Worm (Caenorhabditis elegans) whole organism, young adult: ENCODE results near the gene sdc-2.

ENCODE experiments used
- C17E4.6 ChIP-seq: fragments of 200-800 bp; sonication (Bioruptor generic); IDR thresholded peaks from 2 replicates; pipeline ENCODE4 v1.3.6; 2022; ENCODE audit warnings: missing genetic modification reagents, missing genetic modification characterization, missing compliant biosample characterization
- F57A8.1 ChIP-seq: fragments of 200-800 bp; sonication (Bioruptor generic); optimal IDR thresholded peaks from 2 replicates; lab custom pipeline; 2018; ENCODE audit warnings: mild to moderate bottlenecking, missing genetic modification characterization, moderate library complexity, missing compliant biosample characterization
- F57C9.4 ChIP-seq: sonication (generic microtip); optimal IDR thresholded peaks from 2 replicates; lab custom pipeline; 2017; ENCODE audit warnings: mild to moderate bottlenecking, missing genetic modification characterization, missing compliant biosample characterization
- K11D2.4 ChIP-seq: fragments of 200-800 bp; sonication (Bioruptor generic); IDR thresholded peaks from 2 replicates; pipeline ENCODE4 v1.3.6; 2022; ENCODE audit warnings: missing genetic modification reagents, missing genetic modification characterization, missing compliant biosample characterization
- Y79H2A.3 ChIP-seq: fragments of 200-800 bp; sonication (Bioruptor generic); conservative IDR thresholded peaks from 2 replicates; pipeline ENCODE4 v1.3.6; 2022; ENCODE audit warnings: missing genetic modification reagents, missing genetic modification characterization, missing compliant biosample characterization
- ama-1 ChIP-seq, 3 experiments: fragments of 150-350 bp in 1 of 3; sonication (generic microtip) in 2 of 3; optimal IDR thresholded peaks; 2 replicates each; lab custom pipeline; 2014 to 2018; ENCODE audit warnings: missing biosample characterization in 2 of 3, missing genetic modification characterization in 2 of 3, missing genetic modification reagents in 2 of 3
- aptf-3 ChIP-seq: fragments of 200-800 bp; sonication (Bioruptor generic); IDR thresholded peaks from 2 replicates; pipeline ENCODE4 v1.3.6; 2022; ENCODE audit warnings: missing genetic modification characterization, missing compliant biosample characterization
- atf-7 ChIP-seq: sonication (generic microtip); optimal IDR thresholded peaks from 2 replicates; lab custom pipeline; 2017; ENCODE audit warnings: mild to moderate bottlenecking, missing genetic modification characterization, missing compliant biosample characterization
- athp-1 ChIP-seq: sonication (generic microtip); optimal IDR thresholded peaks from 2 replicates; lab custom pipeline; 2017; ENCODE audit warnings: mild to moderate bottlenecking, missing genetic modification characterization, missing compliant biosample characterization
- attf-3 ChIP-seq: fragments of 200-800 bp; sonication (Bioruptor generic); conservative IDR thresholded peaks from 2 replicates; pipeline ENCODE4 v1.3.6; 2022; ENCODE audit warnings: missing genetic modification reagents, missing genetic modification characterization, missing compliant biosample characterization
- attf-6 ChIP-seq: fragments of 200-800 bp; sonication (Bioruptor generic); IDR thresholded peaks from 2 replicates; pipeline ENCODE4 v1.3.6; 2022; ENCODE audit warnings: missing genetic modification reagents, missing genetic modification characterization, missing compliant biosample characterization
- cebp-1 ChIP-seq, 2 experiments: fragments of 200-800 bp in 1 of 2; sonication (Bioruptor generic) in 1 of 2; sonication (generic microtip) in 1 of 2; IDR thresholded peaks in 1 of 2; optimal IDR thresholded peaks in 1 of 2; 2 replicates each; pipeline versions ENCODE4 v1.3.6 to Lab custom; 2017 to 2022; ENCODE audit warnings: missing compliant biosample characterization in 2 of 2, missing genetic modification characterization in 2 of 2, mild to moderate bottlenecking in 1 of 2, missing genetic modification reagents in 1 of 2, moderate library complexity in 1 of 2
- chd-7 ChIP-seq: sonication (generic microtip); optimal IDR thresholded peaks from 2 replicates; lab custom pipeline; 2016; ENCODE audit warnings: mild to moderate bottlenecking, missing genetic modification characterization, moderate library complexity, missing compliant biosample characterization
- die-1 ChIP-seq: sonication (generic microtip); optimal IDR thresholded peaks from 2 replicates; lab custom pipeline; 2016; ENCODE audit warnings: missing genotype, mild to moderate bottlenecking, missing genetic modification characterization, missing compliant biosample characterization
- dpl-1 ChIP-seq: fragments of 150-350 bp; optimal IDR thresholded peaks from 2 replicates; lab custom pipeline; 2014; ENCODE audit warnings: missing biosample characterization, missing genetic modification reagents, missing genetic modification characterization
- egl-18 ChIP-seq: fragments of 200-800 bp; sonication (Bioruptor generic); IDR thresholded peaks from 2 replicates; pipeline ENCODE4 v1.3.6; 2022; ENCODE audit warnings: missing genetic modification reagents, missing genetic modification characterization, missing compliant biosample characterization
- gei-17 ChIP-seq: fragments of 200-800 bp; sonication (Bioruptor generic); optimal IDR thresholded peaks from 2 replicates; lab custom pipeline; 2018; ENCODE audit warnings: mild to moderate bottlenecking, missing genetic modification characterization, missing compliant biosample characterization
- lag-1 ChIP-seq: fragments of 200-800 bp; sonication (Bioruptor generic); IDR thresholded peaks from 2 replicates; pipeline ENCODE4 v1.3.6; 2022; ENCODE audit warnings: missing genetic modification reagents, missing genetic modification characterization, missing compliant biosample characterization
- let-526 ChIP-seq: fragments of 200-800 bp; sonication (Bioruptor generic); IDR thresholded peaks from 2 replicates; pipeline ENCODE4 v1.3.6; 2022; ENCODE audit warnings: missing genetic modification reagents, missing genetic modification characterization, missing compliant biosample characterization
- madf-8 ChIP-seq: fragments of 200-800 bp; sonication (Bioruptor generic); conservative IDR thresholded peaks from 2 replicates; pipeline ENCODE4 v1.3.6; 2022; ENCODE audit warnings: missing genetic modification reagents, missing genetic modification characterization, missing compliant biosample characterization
- nfya-2 ChIP-seq: fragments of 200-800 bp; sonication (Bioruptor generic); IDR thresholded peaks from 2 replicates; pipeline ENCODE4 v1.3.6; 2022; ENCODE audit warnings: missing genetic modification reagents, missing genetic modification characterization, missing compliant biosample characterization
- nhr-120 ChIP-seq: fragments of 200-800 bp; sonication (Bioruptor generic); IDR thresholded peaks from 2 replicates; pipeline ENCODE4 v1.3.6; 2022; ENCODE audit warnings: missing genetic modification characterization, missing compliant biosample characterization
- nhr-80 ChIP-seq: sonication (generic microtip); optimal IDR thresholded peaks from 2 replicates; lab custom pipeline; 2016; ENCODE audit warnings: missing genetic modification characterization, missing compliant biosample characterization
- rcor-1 ChIP-seq: fragments of 200-800 bp; sonication (Bioruptor generic); IDR thresholded peaks from 2 replicates; pipeline ENCODE4 v1.3.6; 2022; ENCODE audit warnings: missing genetic modification reagents, missing genetic modification characterization, missing compliant biosample characterization
- rec-8 ChIP-seq, 2 experiments: sonication (generic microtip); optimal IDR thresholded peaks; 2 replicates each; lab custom pipeline; 2016; ENCODE audit warnings: mild to moderate bottlenecking in 2 of 2, missing genetic modification characterization in 2 of 2, missing genetic modification reagents in 2 of 2, missing genotype in 2 of 2, missing biosample characterization in 1 of 2, missing compliant biosample characterization in 1 of 2, moderate library complexity in 1 of 2
- sdz-38 ChIP-seq: sonication (generic microtip); optimal IDR thresholded peaks from 2 replicates; lab custom pipeline; 2016; ENCODE audit warnings: missing genotype, missing genetic modification characterization, missing compliant biosample characterization
- somi-1 ChIP-seq: fragments of 200-800 bp; sonication (Bioruptor generic); optimal IDR thresholded peaks from 2 replicates; lab custom pipeline; 2018; ENCODE audit warnings: mild to moderate bottlenecking, missing genetic modification characterization, missing compliant biosample characterization
- tlf-1 ChIP-seq: fragments of 200-800 bp; sonication (Bioruptor generic); optimal IDR thresholded peaks from 2 replicates; lab custom pipeline; 2018; ENCODE audit warnings: mild to moderate bottlenecking, missing genetic modification characterization, missing compliant biosample characterization
- unc-62 ChIP-seq: fragments of 150-350 bp; optimal IDR thresholded peaks from 2 replicates; lab custom pipeline; 2014; ENCODE audit warnings: missing biosample characterization, missing genetic modification reagents, missing genetic modification characterization
- ztf-25 ChIP-seq: fragments of 200-800 bp; sonication (Bioruptor generic); IDR thresholded peaks from 2 replicates; pipeline ENCODE4 v1.3.6; 2022; ENCODE audit warnings: missing genetic modification reagents, missing genetic modification characterization, missing compliant biosample characterization
- ztf-6 ChIP-seq: fragments of 200-800 bp; sonication (Bioruptor generic); IDR thresholded peaks from 2 replicates; pipeline ENCODE4 v1.3.6; 2022; ENCODE audit warnings: missing genetic modification reagents, missing genetic modification characterization, missing compliant biosample characterization

Gene sdc-2

DNA sequence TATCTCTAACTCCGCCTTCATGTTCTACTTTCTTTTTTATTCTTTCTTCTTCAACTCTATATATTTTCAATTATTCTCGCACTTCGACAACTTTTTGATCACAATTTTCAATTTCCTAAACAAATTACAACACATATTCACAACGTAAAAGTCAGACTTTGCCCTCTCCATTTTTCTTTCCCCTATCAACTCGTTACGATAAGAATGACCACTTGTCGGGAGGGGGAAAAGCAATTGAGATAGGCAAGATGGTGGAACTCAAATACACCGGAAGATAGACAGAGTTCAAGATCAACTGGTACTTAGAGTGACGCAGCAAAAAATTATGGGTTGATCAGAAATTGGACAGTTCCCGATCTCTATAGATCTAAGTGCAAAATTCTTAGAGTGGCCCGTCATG, 32.5 kb downstream of the sdc-2 start:
- no peak for TF ChIP-seq athp-1 (tag; lab: Kevin White, UChicago)
- TF ChIP-seq ztf-25 (GFP tag; lab: Robert Waterston, UW): no peak
- TF ChIP-seq Y79H2A.3 (GFP tag; lab: Robert Waterston, UW): no peak
- no peak for TF ChIP-seq let-526
- TF ChIP-seq ztf-6 (GFP tag; lab: Robert Waterston, UW): no peak
- TF ChIP-seq lag-1 (GFP tag; lab: Robert Waterston, UW): no peak
- TF ChIP-seq egl-18 (GFP tag; lab: Robert Waterston, UW): no peak
- TF ChIP-seq somi-1: no peak
- TF ChIP-seq chd-7 (tag; lab: Kevin White, UChicago): no peak
- no peak for TF ChIP-seq gei-17

DNA sequence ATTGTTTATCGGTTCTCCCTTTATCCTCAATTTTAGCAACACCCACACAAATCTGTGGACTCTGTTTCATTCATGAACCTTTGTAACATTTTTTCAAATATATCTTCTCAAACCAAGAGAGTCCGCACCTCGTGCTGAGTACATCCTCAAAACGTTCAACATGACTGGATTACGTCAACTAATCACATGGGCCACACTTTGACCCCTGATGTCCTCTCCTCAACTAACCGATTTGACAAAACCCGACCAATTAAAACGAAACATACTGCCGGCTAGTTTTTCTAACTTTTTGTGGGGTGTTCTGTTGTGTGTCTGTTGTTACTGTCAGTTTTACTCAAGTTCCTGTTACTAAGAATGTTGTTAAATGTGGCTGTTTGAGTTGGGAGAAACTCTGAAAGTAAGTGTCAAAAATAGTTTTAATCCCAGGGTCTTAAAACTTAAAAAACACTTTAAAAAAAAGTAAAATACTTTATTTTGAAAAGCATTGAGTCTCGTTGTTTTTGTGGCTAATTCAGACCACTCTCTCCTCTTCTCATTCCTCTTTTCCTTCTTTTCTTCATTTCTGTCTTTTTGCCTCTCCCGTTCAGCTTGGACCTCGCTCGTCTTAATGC, 33.1 kb downstream of the sdc-2 start:
- TF ChIP-seq C17E4.6 (GFP tag; lab: Robert Waterston, UW): no peak
- TF ChIP-seq F57C9.4 (tag; lab: Kevin White, UChicago): no peak
- TF ChIP-seq rcor-1 (GFP tag; lab: Robert Waterston, UW): no peak
- no peak for TF ChIP-seq F57A8.1 (GFP tag; lab: Kevin White, UChicago)
- no peak for TF ChIP-seq unc-62 (GFP tag; lab: Kevin White, UChicago)
- no peak for TF ChIP-seq tlf-1
- no peak for TF ChIP-seq aptf-3
- no peak for TF ChIP-seq madf-8
- no peak for TF ChIP-seq attf-6 (GFP tag; lab: Robert Waterston, UW)
- no peak for TF ChIP-seq attf-3 (GFP tag; lab: Robert Waterston, UW)
- TF ChIP-seq sdz-38 (tag; lab: Kevin White, UChicago): no peak
- TF ChIP-seq nhr-120 (GFP tag; lab: Robert Waterston, UW): no peak

DNA sequence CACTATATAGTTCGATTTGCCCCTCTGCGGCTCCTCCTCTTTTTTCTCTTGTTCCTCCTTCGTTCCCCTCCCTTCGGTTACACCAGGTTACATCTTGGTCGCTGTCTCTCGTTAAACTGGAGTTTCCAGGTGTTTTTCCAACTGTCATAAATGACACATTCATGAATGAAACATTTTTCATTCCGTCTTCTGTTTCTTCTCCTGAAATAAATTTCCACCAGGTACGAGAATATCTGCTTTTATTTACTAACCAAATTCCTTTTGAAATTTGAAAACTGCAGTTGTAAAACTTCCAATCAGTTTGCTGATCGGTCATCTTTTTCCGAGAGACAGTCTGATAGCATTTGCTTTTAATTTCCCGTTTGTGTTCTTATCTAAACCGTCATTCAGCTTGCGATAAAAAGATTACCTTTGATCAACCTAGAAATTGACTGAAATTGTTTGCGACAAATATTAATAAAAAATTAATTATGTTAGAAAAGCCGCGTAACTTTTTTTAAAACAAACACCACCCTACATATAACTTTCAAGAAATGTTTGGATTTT, 33.8 kb downstream of the sdc-2 start, which contains the start of gene C35C5.10:
Gene C35C5.10, plus strand, starts transcription at position 51 of the 546 bp plus-strand sequence.
- no peak for TF ChIP-seq C17E4.6 (GFP tag; lab: Robert Waterston, UW)
- TF ChIP-seq dpl-1 (GFP tag; lab: Kevin White, UChicago): no peak
- TF ChIP-seq rec-8 (tag; optimal IDR thresholded peaks at IDR 0.05; lab: Kevin White, UChicago): no peak
- TF ChIP-seq nfya-2 (GFP tag; lab: Robert Waterston, UW): no peak
- TF ChIP-seq atf-7 (tag; lab: Kevin White, UChicago): no peak
- no peak for TF ChIP-seq ama-1 (optimal IDR thresholded peaks at IDR 0.05; lab: Kevin White, UChicago)
- no peak for TF ChIP-seq ama-1 (GFP tag; optimal IDR thresholded peaks at IDR 0.05; lab: Kevin White, UChicago)
- TF ChIP-seq nhr-80 (tag; lab: Kevin White, UChicago): peak; percentile 87

DNA sequence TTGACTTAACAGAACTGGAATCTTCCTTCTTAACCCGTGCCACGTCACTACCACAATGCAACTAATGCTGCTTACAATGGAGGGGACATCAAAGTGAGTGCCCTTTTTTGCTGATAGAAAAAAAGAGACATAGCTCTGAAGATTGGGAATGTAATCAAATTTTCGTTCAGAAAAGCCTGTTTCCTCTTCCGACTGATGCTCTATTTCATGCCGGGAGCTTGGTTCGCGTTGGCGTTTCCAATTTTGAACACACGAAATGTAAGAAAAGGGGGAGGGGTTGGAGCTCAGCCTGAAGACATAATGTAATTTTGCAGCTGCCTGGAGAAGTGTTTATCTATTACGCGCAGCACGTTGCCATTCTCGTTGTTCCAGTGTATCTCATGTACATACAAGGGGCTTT, 35.6 kb downstream of the sdc-2 start:
- TF ChIP-seq lag-1 (GFP tag; lab: Robert Waterston, UW) (no peak), attf-6 (GFP tag; lab: Robert Waterston, UW) (no peak), K11D2.4 (GFP tag; lab: Robert Waterston, UW) (0 out of 2 replicates have a peak, but pooled peaks have one; percentile 25)

DNA sequence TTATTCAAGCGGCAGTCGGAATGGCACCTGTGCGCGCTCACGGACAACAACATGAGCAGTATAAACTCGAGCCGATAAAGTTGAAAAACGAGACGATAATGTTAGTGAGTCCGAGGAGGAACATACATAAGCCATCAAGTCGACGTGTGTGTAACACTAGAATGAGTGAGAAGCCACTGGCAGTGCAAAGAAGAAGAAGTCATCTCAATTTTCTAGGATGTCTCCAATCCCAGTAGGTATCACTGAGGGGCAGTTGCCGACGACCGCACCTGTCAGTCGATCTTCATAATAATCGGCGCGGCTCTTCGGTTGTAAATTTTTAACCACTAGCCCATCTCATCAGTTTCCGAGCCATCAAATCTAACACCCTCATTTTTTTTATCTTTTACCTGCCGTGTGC, 37.6 kb downstream of the sdc-2 start:
- TF ChIP-seq cebp-1 (GFP tag; IDR thresholded peaks at IDR 0.05; lab: Robert Waterston, UW) (no peak), cebp-1 (tag; optimal IDR thresholded peaks at IDR 0.05; lab: Kevin White, UChicago) (peak; percentile 32), die-1 (no peak)
